Fruit fly (Drosophila melanogaster) whole organism, wandering third instar larva: Measurements from ENCODE around the gene Lsm12a.

Source experiments
- CG32264 ChIP-seq: fragments of 200-800 bp; sonication (Bioruptor generic); optimal IDR thresholded peaks from 2 replicates; lab custom pipeline; 2016; ENCODE audit warnings: missing biosample characterization, missing genetic modification characterization
- Vsx2 ChIP-seq: fragments of 200-300, 225-300 bp; sonication (Bioruptor generic); optimal IDR thresholded peaks from 2 replicates; lab custom pipeline; 2018; ENCODE audit warnings: missing biosample characterization, missing genetic modification characterization; ENCODE audit not compliant: partially characterized antibody
- ey ChIP-seq: fragments of 200-800 bp; sonication (Bioruptor generic); optimal IDR thresholded peaks from 2 replicates; lab custom pipeline; 2016; ENCODE audit warnings: missing biosample characterization, missing genetic modification characterization

DNA sequence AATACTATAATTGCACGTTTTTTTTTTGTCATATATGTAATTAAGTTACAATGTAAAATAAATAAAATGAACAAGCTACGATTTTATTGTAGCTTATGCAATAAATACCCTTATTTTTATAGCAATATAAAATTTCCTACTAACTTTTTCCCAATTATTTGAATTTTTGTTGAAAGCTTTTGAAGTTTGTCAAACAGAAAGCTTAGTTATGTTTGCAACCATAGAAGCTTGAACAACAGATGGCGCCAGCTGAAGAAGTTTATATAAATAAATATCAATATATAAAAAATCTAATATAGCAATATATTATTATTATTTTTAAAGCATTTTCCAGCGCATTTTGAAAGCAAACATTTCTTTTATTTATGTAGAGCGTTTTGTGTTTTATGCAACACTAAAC, 16.8 kb downstream of the Lsm12a start:
- TF ChIP-seq CG32264 (GFP tag; lab: Kevin White, UChicago) (no peak), Vsx2 (GFP tag; lab: Kevin White, UChicago) (no peak), ey (no peak)
